Fruit fly (Drosophila melanogaster): ENCODE results near the gene CG43367.

CG43367 gene

DNA sequence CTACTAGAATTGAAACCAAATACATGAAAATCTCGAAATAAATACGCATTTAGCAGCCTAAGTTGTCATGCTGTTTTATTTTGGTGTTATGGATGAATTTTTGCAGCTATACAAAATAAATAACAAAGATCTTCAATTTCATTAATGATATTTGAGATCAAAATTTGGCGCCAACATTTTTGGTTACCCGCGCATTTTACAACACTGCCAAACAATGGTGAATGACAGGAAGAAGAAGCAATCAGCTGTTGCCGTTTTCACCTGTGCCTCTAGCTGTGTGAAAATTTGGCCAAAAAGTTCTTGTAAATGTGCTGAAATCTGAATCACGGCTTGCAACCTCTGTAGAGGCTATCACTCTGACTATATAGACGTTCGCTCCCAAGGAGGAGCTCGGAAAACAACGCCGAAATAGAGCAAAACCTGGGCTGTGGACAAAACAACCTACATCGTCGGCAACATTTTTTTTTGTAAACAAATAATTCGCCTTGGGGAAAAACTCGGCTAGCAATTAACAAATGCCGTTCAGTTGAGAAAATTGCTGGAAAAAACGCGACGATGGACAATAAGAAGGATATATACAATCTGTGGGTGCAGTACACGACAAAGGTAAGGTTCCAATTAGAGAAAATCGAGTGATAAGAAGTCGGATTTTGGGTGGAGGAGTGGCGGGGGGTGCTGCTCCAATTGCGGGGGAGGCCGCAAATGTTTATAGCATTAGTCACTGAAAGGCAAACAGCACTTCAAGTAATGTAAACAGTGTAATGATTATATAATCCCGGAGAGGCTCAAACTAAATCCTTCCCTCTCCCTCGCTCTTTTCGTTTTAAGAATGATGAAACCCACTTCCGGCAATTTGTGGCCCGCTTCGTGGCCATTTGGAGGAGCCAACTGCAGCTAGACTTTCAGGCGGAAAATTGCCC is at the start of gene CG43367:
Gene CG43367, plus strand, starts transcription at position 264 of the 920 bp plus-strand sequence.
- TF ChIP-seq insv (optimal IDR thresholded peaks at IDR 0.05) = no peak
- TF ChIP-seq Myc (optimal IDR thresholded peaks at IDR 0.05) = no peak
- no peak for TF ChIP-seq psq (optimal IDR thresholded peaks at IDR 0.05)
- no peak for TF ChIP-seq h (optimal IDR thresholded peaks at IDR 0.05)
- no peak for TF ChIP-seq Sin3A (optimal IDR thresholded peaks at IDR 0.05)

DNA sequence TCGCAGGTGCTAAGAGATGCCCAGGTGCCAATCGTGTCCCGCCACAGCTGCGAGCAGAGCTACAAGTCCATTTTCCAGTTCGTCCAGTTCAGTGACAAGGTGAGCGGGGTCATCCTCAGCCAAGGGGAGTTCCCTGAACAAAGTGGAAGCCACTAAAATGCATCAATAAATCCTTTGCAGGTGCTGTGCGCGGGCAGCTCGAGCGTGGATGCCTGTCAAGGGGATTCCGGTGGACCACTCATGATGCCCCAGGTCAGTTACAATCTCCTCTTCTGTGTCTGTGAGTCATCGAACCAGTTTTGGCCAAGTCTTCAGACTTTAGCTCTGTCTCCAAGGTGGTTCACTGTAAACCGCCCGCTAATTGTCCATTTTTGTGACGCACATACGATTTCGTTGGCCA is 48.6 kb upstream of the CG43367 start:
- TF ChIP-seq insv (optimal IDR thresholded peaks at IDR 0.05) (no peak), h (optimal IDR thresholded peaks at IDR 0.05) (no peak), Myc (optimal IDR thresholded peaks at IDR 0.05) (no peak), psq (optimal IDR thresholded peaks at IDR 0.05) (no peak), Sin3A (optimal IDR thresholded peaks at IDR 0.05) (no peak), ttk (optimal IDR thresholded peaks at IDR 0.05) (no peak)

DNA sequence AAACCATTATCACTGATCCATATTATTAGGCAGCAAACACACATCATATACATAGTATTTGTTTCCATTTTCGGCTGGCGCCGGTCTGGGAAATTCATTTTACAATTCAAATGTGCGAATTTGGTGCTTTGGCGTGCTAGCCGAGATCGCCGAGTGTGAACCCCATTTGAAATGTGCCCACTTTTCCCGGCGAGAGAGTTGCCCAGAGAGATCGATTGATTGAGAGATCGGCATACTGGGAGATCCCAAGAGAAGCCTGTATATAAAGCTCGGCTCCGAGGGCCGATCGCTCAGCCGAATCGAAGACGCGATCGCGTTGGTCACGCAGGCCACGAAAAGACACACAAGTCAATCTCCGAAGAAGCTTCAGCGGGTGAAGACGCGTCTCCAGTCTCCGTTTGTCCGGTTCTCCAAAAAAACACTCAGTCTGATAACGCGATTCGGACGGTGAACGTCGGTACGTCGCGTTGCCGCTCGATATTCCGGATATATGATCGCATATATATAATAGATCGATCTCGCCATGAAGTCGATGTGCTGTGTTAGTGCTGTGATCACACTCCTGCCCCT is 45.3 kb upstream of the CG43367 start, which contains the start of gene CG1299:
Gene CG1299, plus strand, starts transcription at position 291 of the 570 bp plus-strand sequence.
- TF ChIP-seq psq (optimal IDR thresholded peaks at IDR 0.05) (no peak), h (optimal IDR thresholded peaks at IDR 0.05) (no peak), Sin3A (optimal IDR thresholded peaks at IDR 0.05) (no peak), ttk (optimal IDR thresholded peaks at IDR 0.05) (no peak), Myc (optimal IDR thresholded peaks at IDR 0.05) (no peak), insv (optimal IDR thresholded peaks at IDR 0.05) (no peak)

DNA sequence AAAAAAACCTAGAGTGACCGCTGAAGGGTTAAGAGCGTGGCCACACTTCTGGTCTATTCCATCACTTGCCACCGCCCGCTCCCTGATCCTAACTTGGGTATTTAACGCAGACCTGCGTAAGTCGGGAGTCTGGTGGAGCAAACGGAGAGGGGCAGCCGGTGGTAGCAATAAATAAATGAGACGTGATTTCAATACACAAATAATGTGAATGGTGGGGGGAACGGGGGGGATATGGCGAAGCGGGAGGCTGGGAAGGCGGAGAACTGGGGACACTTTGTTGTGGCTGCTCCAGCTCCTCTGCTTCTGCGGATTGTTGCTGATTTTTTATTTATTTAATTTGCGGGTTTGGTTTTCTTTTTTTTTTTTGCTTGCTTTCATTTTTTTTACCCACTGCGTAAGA is 35.9 kb upstream of the CG43367 start:
- TF ChIP-seq h (optimal IDR thresholded peaks at IDR 0.05) (no peak), insv (optimal IDR thresholded peaks at IDR 0.05) (no peak)

DNA sequence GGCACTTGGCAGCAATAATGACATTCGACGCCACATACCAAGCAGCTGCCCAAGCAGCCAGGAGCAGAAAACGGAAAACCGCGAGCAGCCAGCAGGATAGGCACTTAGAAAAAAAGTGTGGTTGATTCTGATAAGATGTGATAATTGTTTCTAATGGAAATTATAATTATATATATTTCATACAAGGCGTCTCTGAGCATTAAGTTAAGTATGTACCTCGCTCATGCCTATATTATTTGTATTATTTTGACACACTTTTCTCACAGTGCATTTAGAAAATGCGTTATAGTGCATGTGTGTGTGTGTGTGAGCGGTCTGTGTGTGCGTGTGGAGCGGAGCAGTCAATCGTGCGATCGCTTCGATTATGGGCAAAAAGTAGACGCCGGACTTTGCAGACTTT is 35.4 kb upstream of the CG43367 start:
- TF ChIP-seq Myc (optimal IDR thresholded peaks at IDR 0.05) = no peak
- no peak for TF ChIP-seq psq (optimal IDR thresholded peaks at IDR 0.05)
- no peak for TF ChIP-seq insv (optimal IDR thresholded peaks at IDR 0.05)
- no peak for TF ChIP-seq h (optimal IDR thresholded peaks at IDR 0.05)
- TF ChIP-seq Sin3A (optimal IDR thresholded peaks at IDR 0.05) = no peak
- TF ChIP-seq ttk (optimal IDR thresholded peaks at IDR 0.05) = no peak

DNA sequence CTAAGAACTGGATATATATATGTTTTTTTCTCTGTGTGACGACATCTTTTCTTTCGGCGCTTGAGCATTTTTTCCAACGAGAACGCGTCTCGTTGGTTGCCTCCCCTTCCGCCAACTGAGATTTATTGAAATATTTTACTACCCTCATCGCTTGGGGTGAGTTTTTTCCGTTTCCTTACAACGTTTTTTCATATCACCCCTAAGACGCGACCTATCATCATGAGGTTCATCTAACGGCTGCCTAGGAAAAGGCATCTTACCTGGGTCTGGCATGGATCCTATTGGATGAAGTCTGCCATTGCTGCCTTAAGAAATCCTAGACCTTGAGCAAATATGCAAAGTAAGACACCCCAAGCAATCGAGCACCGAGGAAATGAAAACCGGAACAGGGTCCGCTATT is 34.5 kb upstream of the CG43367 start:
- TF ChIP-seq psq (optimal IDR thresholded peaks at IDR 0.05) = no peak
- TF ChIP-seq insv (optimal IDR thresholded peaks at IDR 0.05) = no peak
- no peak for TF ChIP-seq ttk (optimal IDR thresholded peaks at IDR 0.05)
- TF ChIP-seq Sin3A (optimal IDR thresholded peaks at IDR 0.05) = no peak
- TF ChIP-seq Myc (optimal IDR thresholded peaks at IDR 0.05) = no peak
- no peak for TF ChIP-seq h (optimal IDR thresholded peaks at IDR 0.05)

DNA sequence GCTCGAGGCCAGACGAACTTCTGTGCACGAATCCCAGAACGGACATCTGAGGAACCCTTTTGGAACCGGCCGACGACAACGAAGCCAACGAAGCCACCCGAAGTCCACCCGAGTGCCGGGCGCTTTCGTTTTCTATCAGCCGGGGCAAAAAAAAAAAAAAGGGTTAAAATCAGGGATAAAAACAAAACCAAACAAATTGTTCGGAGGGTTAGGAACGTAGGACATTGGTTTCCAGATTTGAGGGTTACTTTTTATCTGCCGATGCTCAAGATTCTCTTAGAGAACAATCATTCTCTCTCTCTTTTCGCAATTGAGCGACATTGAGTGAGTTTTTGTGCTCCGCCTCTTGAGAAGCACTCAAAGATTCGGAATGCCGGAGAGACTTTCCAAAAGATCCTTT is 32.9 kb upstream of the CG43367 start, which contains the start of gene nab:
Gene nab, minus strand, starts transcription at position 7 of the 400 bp plus-strand sequence.
- no peak for TF ChIP-seq Myc (optimal IDR thresholded peaks at IDR 0.05)
- no peak for TF ChIP-seq Sin3A (optimal IDR thresholded peaks at IDR 0.05)
- TF ChIP-seq insv (optimal IDR thresholded peaks at IDR 0.05) = no peak
- no peak for TF ChIP-seq psq (optimal IDR thresholded peaks at IDR 0.05)
- no peak for TF ChIP-seq h (optimal IDR thresholded peaks at IDR 0.05)
- no peak for TF ChIP-seq ttk (optimal IDR thresholded peaks at IDR 0.05)

DNA sequence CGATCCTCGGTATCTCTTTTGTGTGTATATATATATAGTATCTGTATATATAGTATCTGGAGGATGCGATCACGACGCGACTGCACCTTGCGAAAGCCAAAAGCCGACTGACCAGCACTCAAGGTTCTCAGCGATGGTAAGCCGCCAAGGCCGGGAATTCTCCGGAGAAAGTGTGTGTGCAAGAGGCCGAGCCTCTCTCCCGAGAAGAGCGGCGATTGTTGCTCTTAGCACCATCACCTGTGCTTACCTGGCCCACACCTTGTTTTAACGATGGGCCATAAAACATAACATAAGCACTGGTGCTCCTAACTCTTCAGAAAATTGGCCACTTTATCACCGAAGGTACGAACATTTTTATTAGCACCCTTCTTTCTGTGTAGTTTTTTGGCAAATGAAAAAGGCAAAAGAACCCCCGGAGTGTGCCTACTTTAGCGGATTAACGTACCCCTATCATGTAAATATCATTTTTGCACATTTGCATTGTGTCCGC is 26.4 kb upstream of the CG43367 start, which contains the start of gene mas:
Gene mas, minus strand, starts transcription at position 112 of the 490 bp plus-strand sequence.
- TF ChIP-seq Sin3A (optimal IDR thresholded peaks at IDR 0.05) (no peak), insv (optimal IDR thresholded peaks at IDR 0.05) (no peak), Myc (optimal IDR thresholded peaks at IDR 0.05) (no peak), h (optimal IDR thresholded peaks at IDR 0.05) (no peak), psq (optimal IDR thresholded peaks at IDR 0.05) (no peak), ttk (optimal IDR thresholded peaks at IDR 0.05) (no peak)

DNA sequence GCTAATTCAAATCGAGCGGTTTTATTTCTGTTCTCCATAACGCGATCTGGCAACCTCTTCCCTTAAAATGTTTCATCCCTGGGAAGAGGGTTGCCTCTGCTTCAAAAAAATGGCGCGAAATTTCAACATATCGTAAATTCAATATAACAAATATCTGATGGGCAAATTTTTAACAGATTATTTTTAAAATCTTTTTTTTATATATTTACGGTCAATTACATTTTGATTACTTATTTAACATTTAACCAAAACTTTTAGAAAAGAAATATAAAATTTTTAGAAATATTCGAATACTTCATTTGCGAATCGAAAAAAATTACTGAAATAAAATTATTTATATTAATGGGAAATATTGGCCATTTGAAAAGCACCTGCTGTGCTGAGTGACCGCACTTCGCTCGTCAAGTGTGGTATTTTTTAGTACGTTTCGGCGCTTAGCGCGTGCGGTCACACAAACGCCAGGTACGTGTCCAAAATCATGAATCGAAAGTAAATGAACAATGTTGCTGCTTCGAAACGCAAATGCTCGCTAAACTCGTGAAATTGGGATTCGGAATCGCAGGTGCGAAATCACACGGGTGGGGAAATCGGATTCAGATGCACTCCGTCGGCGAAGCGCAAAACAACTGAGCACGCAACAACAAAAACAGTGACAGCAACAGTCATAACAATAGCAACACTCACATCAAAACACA is 23.7 kb upstream of the CG43367 start, which contains the start of gene Ero1L:
Gene Ero1L, plus strand, starts transcription at position 448 of the 695 bp plus-strand sequence.
- no peak for TF ChIP-seq Sin3A (optimal IDR thresholded peaks at IDR 0.05)
- no peak for TF ChIP-seq psq (optimal IDR thresholded peaks at IDR 0.05)
- TF ChIP-seq insv (optimal IDR thresholded peaks at IDR 0.05) = no peak
- TF ChIP-seq ttk (optimal IDR thresholded peaks at IDR 0.05) = no peak
- TF ChIP-seq h (optimal IDR thresholded peaks at IDR 0.05) = no peak
- no peak for TF ChIP-seq Myc (optimal IDR thresholded peaks at IDR 0.05)

DNA sequence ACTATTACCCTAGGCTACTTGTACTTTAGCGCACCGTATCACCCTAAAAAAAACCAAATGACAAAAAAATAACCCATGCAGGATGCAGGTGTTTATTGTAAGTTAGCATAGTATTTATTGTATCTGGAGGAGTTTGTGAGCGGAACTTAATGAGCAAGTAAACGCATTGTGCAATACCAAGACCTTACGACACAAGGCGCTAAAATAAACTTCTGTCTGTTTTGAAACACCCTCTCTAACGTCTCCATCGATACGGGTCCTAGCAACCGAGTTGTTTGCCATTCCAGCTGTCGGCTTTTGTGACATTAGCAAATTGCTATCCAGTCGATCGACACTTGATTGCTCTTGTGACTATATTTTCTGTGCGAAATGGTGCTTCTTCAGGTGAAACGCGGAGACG is 20.2 kb upstream of the CG43367 start, which contains the start of gene CG18675:
Gene CG18675, plus strand, starts transcription at position 301 of the 400 bp plus-strand sequence.
- TF ChIP-seq insv (optimal IDR thresholded peaks at IDR 0.05) = no peak
- no peak for TF ChIP-seq ttk (optimal IDR thresholded peaks at IDR 0.05)

DNA sequence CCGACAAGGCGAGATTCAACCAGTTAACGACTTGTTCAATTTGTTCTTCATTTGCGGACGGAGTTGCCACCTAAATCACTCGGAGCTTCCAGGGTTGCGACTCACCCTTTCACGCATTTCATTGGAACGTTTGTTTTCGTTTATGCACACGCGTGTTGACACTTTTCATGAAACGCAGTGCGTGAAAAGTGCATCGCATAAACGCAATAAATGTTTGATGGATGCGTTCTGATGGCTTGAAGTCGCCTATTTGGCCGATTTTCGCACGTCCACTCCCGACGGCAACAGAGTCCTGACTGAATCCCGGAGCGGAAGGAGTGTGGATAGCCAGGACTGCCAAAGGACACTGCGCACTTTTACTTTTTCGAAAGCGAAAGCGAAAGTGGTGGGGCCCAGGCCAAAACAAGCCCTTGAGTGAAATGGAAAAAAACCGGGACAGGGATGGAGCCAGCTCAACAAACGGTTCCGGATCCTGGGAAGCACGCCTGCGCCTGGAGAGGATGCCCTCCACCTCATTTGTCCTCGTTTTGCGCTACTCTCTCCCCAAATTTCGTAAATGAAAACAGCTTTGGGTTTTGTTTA is 15.7 kb upstream of the CG43367 start, which contains the start of gene Teh4:
Gene Teh4, minus strand, starts transcription at position 290 of the 582 bp plus-strand sequence.
- TF ChIP-seq ttk (optimal IDR thresholded peaks at IDR 0.05) (no peak), insv (optimal IDR thresholded peaks at IDR 0.05) (no peak), h (optimal IDR thresholded peaks at IDR 0.05) (no peak), Myc (optimal IDR thresholded peaks at IDR 0.05) (no peak)
